Worm (Caenorhabditis elegans) whole organism, L4 larva: ENCODE data around the gene dyc-1.
A peak's percentile ranks its signal among the peaks of the same experiment; 100 is the strongest.

Experiments used
- F49E8.2 ChIP-seq: sonication (generic microtip); optimal IDR thresholded peaks from 2 replicates; lab custom pipeline; 2016; ENCODE audit warnings: missing compliant biosample characterization, mild to moderate bottlenecking, missing genetic modification characterization, borderline replicate concordance
- R02D3.7 ChIP-seq: fragments of 150-350 bp; sonication (generic microtip); optimal IDR thresholded peaks from 3 replicates; lab custom pipeline; 2014; ENCODE audit warnings: missing biosample characterization, missing genetic modification characterization
- T26A8.4 ChIP-seq: fragments of 200-800 bp; sonication (Bioruptor generic); IDR thresholded peaks from 2 replicates; pipeline ENCODE4 v1.3.6; 2022; ENCODE audit warnings: missing genetic modification characterization, missing compliant biosample characterization
- Y105C5A.15 ChIP-seq: fragments of 200-800 bp; sonication (Bioruptor generic); IDR thresholded peaks from 2 replicates; pipeline ENCODE4 v1.3.6; 2022; ENCODE audit warnings: missing genetic modification characterization, missing compliant biosample characterization
- ZK337.2 ChIP-seq: fragments of 200-800 bp; sonication (Bioruptor generic); IDR thresholded peaks from 2 replicates; pipeline ENCODE4 v1.3.6; 2022; ENCODE audit warnings: missing genetic modification reagents, missing genetic modification characterization, missing compliant biosample characterization
- aha-1 ChIP-seq: fragments of 150-350 bp; peaks from one replicate; lab custom pipeline; 2014; ENCODE audit warnings: missing biosample characterization, missing genetic modification characterization
- ama-1 ChIP-seq: fragments of 150-350 bp; optimal IDR thresholded peaks from 2 replicates; lab custom pipeline; 2014; ENCODE audit warnings: inconsistent platforms, mixed read lengths
- arid-1 ChIP-seq: fragments of 200-800 bp; sonication (Bioruptor generic); conservative IDR thresholded peaks from 2 replicates; pipeline ENCODE4 v1.3.6; 2022; ENCODE audit warnings: missing genetic modification reagents, missing genetic modification characterization, missing compliant biosample characterization
- attf-4 ChIP-seq: sonication (generic microtip); optimal IDR thresholded peaks from 3 replicates; lab custom pipeline; 2017; ENCODE audit warnings: missing biosample characterization, missing genetic modification characterization
- ceh-32 ChIP-seq: sonication (generic microtip); optimal IDR thresholded peaks from 2 replicates; lab custom pipeline; 2016; ENCODE audit warnings: mild to moderate bottlenecking, missing genetic modification characterization, missing compliant biosample characterization; ENCODE audit not compliant: poor library complexity
- ceh-44 ChIP-seq: fragments of 200-800 bp; sonication (Bioruptor generic); IDR thresholded peaks from 2 replicates; pipeline ENCODE4 v1.3.6; 2022; ENCODE audit warnings: missing genetic modification reagents, missing genetic modification characterization, missing compliant biosample characterization
- ceh-82 ChIP-seq: sonication (generic microtip); optimal IDR thresholded peaks from 2 replicates; lab custom pipeline; 2017; ENCODE audit warnings: missing biosample characterization, missing genetic modification characterization
- ctbp-1 ChIP-seq: fragments of 200-800 bp; sonication (Bioruptor generic); IDR thresholded peaks from 2 replicates; pipeline ENCODE4 v1.3.6; 2022; ENCODE audit warnings: missing genetic modification reagents, missing genetic modification characterization, missing compliant biosample characterization
- daf-12 ChIP-seq: fragments of 150-350 bp; optimal IDR thresholded peaks from 2 replicates; lab custom pipeline; 2014; ENCODE audit warnings: missing biosample characterization, missing genetic modification reagents, missing genetic modification characterization
- daf-16 ChIP-seq, 3 experiments: sonication (generic microtip); optimal IDR thresholded peaks; 2 replicates each; lab custom pipeline; 2016 to 2017; ENCODE audit warnings: missing genetic modification characterization in 3 of 3, missing genetic modification reagents in 3 of 3, mild to moderate bottlenecking in 2 of 3, missing compliant biosample characterization in 2 of 3, missing biosample characterization in 1 of 3, moderate library complexity in 1 of 3
- daf-8 ChIP-seq: fragments of 200-800 bp; sonication (Bioruptor generic); IDR thresholded peaks from 2 replicates; pipeline ENCODE4 v1.3.6; 2022; ENCODE audit warnings: missing genetic modification characterization, missing compliant biosample characterization
- dmd-8 ChIP-seq: fragments of 200-800 bp; sonication (Bioruptor generic); IDR thresholded peaks from 2 replicates; pipeline ENCODE4 v1.3.6; 2022; ENCODE audit warnings: missing genetic modification characterization, missing compliant biosample characterization
- duxl-1 ChIP-seq: sonication (generic microtip); optimal IDR thresholded peaks from 2 replicates; lab custom pipeline; 2016; ENCODE audit warnings: mild to moderate bottlenecking, missing genetic modification characterization, moderate library complexity, missing compliant biosample characterization; ENCODE audit not compliant: poor library complexity
- egl-43 ChIP-seq: fragments of 200-800 bp; sonication (Bioruptor generic); IDR thresholded peaks from 2 replicates; pipeline ENCODE4 v1.3.6; 2022; ENCODE audit warnings: missing genetic modification reagents, missing genetic modification characterization, missing compliant biosample characterization
- fkh-10 ChIP-seq: fragments of 150-350 bp; optimal IDR thresholded peaks from 2 replicates; lab custom pipeline; 2014; ENCODE audit warnings: missing biosample characterization, missing genetic modification reagents, missing genetic modification characterization
- hlh-11 ChIP-seq: fragments of 200-800 bp; sonication (Bioruptor generic); optimal IDR thresholded peaks from 2 replicates; lab custom pipeline; 2018; ENCODE audit warnings: mild to moderate bottlenecking, missing genetic modification characterization, missing compliant biosample characterization
- lin-1 ChIP-seq: fragments of 200-800 bp; sonication (Bioruptor generic); IDR thresholded peaks from 2 replicates; pipeline ENCODE4 v1.3.6; 2022; ENCODE audit warnings: missing genetic modification reagents, missing genetic modification characterization, missing compliant biosample characterization
- lin-15B ChIP-seq: fragments of 150-350 bp; sonication (generic microtip); optimal IDR thresholded peaks from 3 replicates; lab custom pipeline; 2014; ENCODE audit warnings: missing biosample characterization, missing genetic modification characterization
- lin-29 ChIP-seq: fragments of 200-800 bp; sonication (Bioruptor generic); IDR thresholded peaks from 2 replicates; pipeline ENCODE4 v1.3.6; 2022; ENCODE audit warnings: missing genetic modification reagents, missing genetic modification characterization, missing compliant biosample characterization
- lsy-2 ChIP-seq, 2 experiments: fragments of 150-350 bp in 1 of 2; sonication (generic microtip) in 1 of 2; optimal IDR thresholded peaks; 2 replicates each; lab custom pipeline; 2014 to 2017; ENCODE audit warnings: missing biosample characterization in 2 of 2, missing genetic modification characterization in 2 of 2
- madf-5 ChIP-seq, 2 experiments: fragments of 200-800 bp; sonication (Bioruptor generic); IDR thresholded peaks; 2 replicates each; pipeline ENCODE4 v1.3.6; 2022; ENCODE audit warnings: missing compliant biosample characterization in 2 of 2, missing genetic modification characterization in 2 of 2
- madf-9 ChIP-seq: fragments of 200-800 bp; sonication (Bioruptor generic); conservative IDR thresholded peaks from 2 replicates; pipeline ENCODE4 v1.3.6; 2022; ENCODE audit warnings: missing genetic modification reagents, missing genetic modification characterization, missing compliant biosample characterization
- nhr-10 ChIP-seq: fragments of 150-350 bp; optimal IDR thresholded peaks from 2 replicates; lab custom pipeline; 2014; ENCODE audit warnings: missing biosample characterization, missing genetic modification characterization
- nhr-11 ChIP-seq: fragments of 150-350 bp; optimal IDR thresholded peaks from 2 replicates; lab custom pipeline; 2014; ENCODE audit warnings: missing biosample characterization, missing genetic modification characterization
- nhr-28 ChIP-seq: fragments of 150-350 bp; optimal IDR thresholded peaks from 2 replicates; lab custom pipeline; 2014; ENCODE audit warnings: missing biosample characterization, missing genetic modification characterization
- nhr-41 ChIP-seq: fragments of 200-800 bp; sonication (Bioruptor generic); IDR thresholded peaks from 2 replicates; pipeline ENCODE4 v1.3.6; 2022; ENCODE audit warnings: missing genetic modification reagents, missing genetic modification characterization, missing compliant biosample characterization
- nhr-42 ChIP-seq: fragments of 200-800 bp; sonication (Bioruptor generic); IDR thresholded peaks from 2 replicates; pipeline ENCODE4 v1.3.6; 2022; ENCODE audit warnings: missing genetic modification characterization, missing compliant biosample characterization
- nhr-76 ChIP-seq: fragments of 150-350 bp; optimal IDR thresholded peaks from 2 replicates; lab custom pipeline; 2014; ENCODE audit warnings: missing biosample characterization, missing genetic modification characterization
- pqm-1 ChIP-seq: sonication (generic microtip); optimal IDR thresholded peaks from 2 replicates; lab custom pipeline; 2017; ENCODE audit warnings: missing biosample characterization, missing genetic modification characterization
- sdz-12 ChIP-seq: fragments of 200-800 bp; sonication (Bioruptor generic); optimal IDR thresholded peaks from 2 replicates; lab custom pipeline; 2018; ENCODE audit warnings: mild to moderate bottlenecking, missing genetic modification characterization, missing compliant biosample characterization
- set-16 ChIP-seq: fragments of 200-800 bp; sonication (Bioruptor generic); IDR thresholded peaks from 2 replicates; pipeline ENCODE4 v1.3.6; 2022; ENCODE audit warnings: missing genetic modification reagents, missing genetic modification characterization, missing compliant biosample characterization
- snpc-1.2 ChIP-seq: fragments of 200-800 bp; sonication (Bioruptor generic); IDR thresholded peaks from 2 replicates; pipeline ENCODE4 v1.3.6; 2022; ENCODE audit warnings: missing genetic modification reagents, missing genetic modification characterization, missing compliant biosample characterization
- tag-97 ChIP-seq: fragments of 200-800 bp; sonication (Bioruptor generic); IDR thresholded peaks from 2 replicates; pipeline ENCODE4 v1.3.6; 2022; ENCODE audit warnings: missing genetic modification characterization, missing compliant biosample characterization
- tra-1 ChIP-seq: fragments of 200-800 bp; sonication (Bioruptor generic); IDR thresholded peaks from 2 replicates; pipeline ENCODE4 v1.3.6; 2022; ENCODE audit warnings: missing genetic modification reagents, missing genetic modification characterization, missing compliant biosample characterization
- unc-130 ChIP-seq: sonication (generic microtip); optimal IDR thresholded peaks from 2 replicates; lab custom pipeline; 2016; ENCODE audit warnings: missing genetic modification reagents, missing genetic modification characterization, missing compliant biosample characterization
- unc-39 ChIP-seq: sonication (generic microtip); optimal IDR thresholded peaks from 2 replicates; lab custom pipeline; 2017; ENCODE audit warnings: missing biosample characterization, missing genetic modification characterization
- unc-62 ChIP-seq, 3 experiments: fragments of 150-350 bp in 1 of 3; sonication (generic microtip); optimal IDR thresholded peaks in 2 of 3; peaks in 1 of 3; 1 replicate in 1 of 3; 2 replicates in 2 of 3; lab custom pipeline; 2014 to 2017; ENCODE audit warnings: missing biosample characterization in 3 of 3, missing genetic modification characterization in 3 of 3, missing genetic modification reagents in 3 of 3, missing genotype in 1 of 3
- zag-1 ChIP-seq: fragments of 150-350 bp; optimal IDR thresholded peaks from 2 replicates; lab custom pipeline; 2014; ENCODE audit warnings: missing biosample characterization, missing genetic modification characterization
- zfp-3 ChIP-seq: fragments of 200-800 bp; sonication (Bioruptor generic); conservative IDR thresholded peaks from 2 replicates; pipeline ENCODE4 v1.3.6; 2022; ENCODE audit warnings: missing genetic modification reagents, missing genetic modification characterization, missing compliant biosample characterization
- zip-11 ChIP-seq: fragments of 200-800 bp; sonication (Bioruptor generic); IDR thresholded peaks from 2 replicates; pipeline ENCODE4 v1.3.6; 2022; ENCODE audit warnings: missing genetic modification characterization, missing compliant biosample characterization

Gene dyc-1

DNA sequence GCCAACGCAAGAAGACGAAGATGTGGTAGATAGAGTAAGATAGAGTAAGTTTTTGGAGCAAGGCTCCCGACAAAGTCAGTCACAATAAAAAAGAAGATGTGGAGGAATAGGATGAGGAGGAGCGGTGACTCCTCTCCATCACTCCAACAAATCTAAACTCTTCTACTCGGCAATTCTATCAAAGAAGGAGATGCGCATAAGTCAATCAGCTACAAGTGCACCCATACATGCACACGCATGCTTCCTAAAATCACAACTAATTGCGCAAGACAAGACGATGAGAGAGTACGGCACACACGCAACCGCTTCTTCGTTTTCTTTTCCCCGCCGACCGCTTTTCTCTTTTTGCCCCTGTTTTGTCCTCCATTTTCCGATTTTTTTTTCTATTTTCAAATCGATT lies 1.7 kb upstream of the dyc-1 start:
- no peak for TF ChIP-seq zfp-3 (GFP tag; lab: Robert Waterston, UW)
- peak; percentile 81 for TF ChIP-seq fkh-10 (GFP tag; lab: Kevin White, UChicago)
- TF ChIP-seq daf-8 (GFP tag; lab: Robert Waterston, UW): no peak
- TF ChIP-seq nhr-41: no peak
- no peak for TF ChIP-seq zip-11
- TF ChIP-seq ctbp-1 (GFP tag; lab: Robert Waterston, UW): peak; percentile 58; the same call in 1 of the 2 replicates
- TF ChIP-seq dmd-8: no peak
- no peak for TF ChIP-seq pqm-1 (tag; lab: Kevin White, UChicago)
- no peak for TF ChIP-seq ceh-82 (tag; lab: Kevin White, UChicago)
- TF ChIP-seq egl-43: no peak
- peak in 1 of 2 experiments; percentile 8 for TF ChIP-seq unc-62 (GFP tag; optimal IDR thresholded peaks at IDR 0.05 in 1 of 2; lab: Kevin White, UChicago)
- no peak for TF ChIP-seq unc-62 (tag; optimal IDR thresholded peaks at IDR 0.05; lab: Kevin White, UChicago)
- TF ChIP-seq, all 104 proteins: peak for 3

DNA sequence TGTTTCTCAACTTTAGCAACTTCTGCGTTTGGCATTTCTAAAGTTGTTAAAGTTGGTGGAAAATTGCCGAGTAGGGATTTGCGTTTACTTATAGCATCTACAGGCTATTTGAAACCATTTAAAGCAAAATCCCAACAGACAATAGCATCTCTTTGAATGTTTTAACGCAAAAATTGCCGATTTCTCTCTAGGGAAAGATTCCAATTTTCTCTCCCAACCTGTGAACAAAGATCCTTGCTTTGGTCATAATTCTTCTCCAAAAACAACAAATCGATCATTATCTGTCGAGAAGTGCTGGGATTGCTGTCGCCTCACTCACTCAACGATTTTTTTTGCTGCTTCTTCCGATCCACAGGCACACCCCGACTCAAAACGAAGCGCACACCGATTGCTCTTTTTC lies 4.4 kb downstream of the dyc-1 start:
- no peak for TF ChIP-seq R02D3.7
- no peak for TF ChIP-seq nhr-28 (tag; lab: Kevin White, UChicago)
- peak in 1 of 2 experiments; percentile 93 for TF ChIP-seq unc-62 (GFP tag; optimal IDR thresholded peaks at IDR 0.05 in 1 of 2; lab: Kevin White, UChicago)
- no peak for TF ChIP-seq unc-62 (tag; optimal IDR thresholded peaks at IDR 0.05; lab: Kevin White, UChicago)
- 0 out of 2 replicates have a peak, but pooled peaks have one; percentile 5 for TF ChIP-seq dmd-8
- TF ChIP-seq aha-1: peak; percentile 63
- TF ChIP-seq nhr-11 (tag; lab: Kevin White, UChicago): no peak
- no peak for TF ChIP-seq egl-43
- no peak for TF ChIP-seq nhr-41
- no peak for TF ChIP-seq lin-1 (GFP tag; lab: Robert Waterston, UW)

ce11 chrX:14054799-14055198 lies 5.5 kb downstream of the dyc-1 start:
- TF ChIP-seq zip-11 (no peak), madf-9 (no peak), ctbp-1 (GFP tag; lab: Robert Waterston, UW) (no peak), aha-1 (peak; percentile 28), ceh-32 (tag; lab: Kevin White, UChicago) (no peak), hlh-11 (peak; percentile 48), egl-43 (no peak), arid-1 (GFP tag; lab: Robert Waterston, UW) (no peak), dmd-8 (no peak), madf-5 (GFP tag; IDR thresholded peaks at IDR 0.05; lab: Robert Waterston, UW) (no peak), ama-1 (no peak), tra-1 (no peak), attf-4 (no peak), Y105C5A.15 (no peak), nhr-42 (no peak), tag-97 (no peak), unc-39 (tag; lab: Kevin White, UChicago) (no peak), ceh-44 (GFP tag; lab: Robert Waterston, UW) (no peak), nhr-76 (tag; lab: Kevin White, UChicago) (no peak), daf-16 (GFP tag; optimal IDR thresholded peaks at IDR 0.05; lab: Kevin White, UChicago) (peak in 1 of 2 experiments; percentile 35), daf-16 (tag; optimal IDR thresholded peaks at IDR 0.05; lab: Kevin White, UChicago) (no peak), pqm-1 (tag; lab: Kevin White, UChicago) (no peak), sdz-12 (GFP tag; lab: Kevin White, UChicago) (no peak), snpc-1.2 (GFP tag; lab: Robert Waterston, UW) (no peak), unc-130 (GFP tag; lab: Kevin White, UChicago) (no peak), lin-15B (no peak), nhr-10 (tag; lab: Kevin White, UChicago) (no peak)

ce11 chrX:14055715-14056114 lies 6.4 kb downstream of the dyc-1 start:
- TF ChIP-seq nhr-76 (tag; lab: Kevin White, UChicago) (no peak), F49E8.2 (tag; lab: Kevin White, UChicago) (no peak), set-16 (GFP tag; lab: Robert Waterston, UW) (no peak), T26A8.4 (GFP tag; lab: Robert Waterston, UW) (no peak), zag-1 (tag; lab: Kevin White, UChicago) (no peak), ZK337.2 (no peak), daf-12 (tag; lab: Kevin White, UChicago) (no peak), lin-29 (GFP tag; lab: Robert Waterston, UW) (no peak), attf-4 (no peak), unc-39 (tag; lab: Kevin White, UChicago) (no peak), duxl-1 (tag; lab: Kevin White, UChicago) (no peak), lsy-2 (tag; optimal IDR thresholded peaks at IDR 0.05; lab: Kevin White, UChicago) (no peak), dmd-8 (no peak)
